Worm (Caenorhabditis elegans): ENCODE data around the gene mrpl-41.

The mrpl-41 gene

ce11 chrII:325639-326350, 37.1 kb downstream of the mrpl-41 start, which contains the start of gene sgcb-1:
Gene sgcb-1, plus strand, starts transcription at chrII:326300.
- TF ChIP-seq dao-5 (tag; optimal IDR thresholded peaks at IDR 0.05) (no peak), W03F9.2 (tag; optimal IDR thresholded peaks at IDR 0.05) (no peak), him-1 (tag; optimal IDR thresholded peaks at IDR 0.05) (no peak)

ce11 chrII:332419-332818, 43.7 kb downstream of the mrpl-41 start, which contains the start of gene cbn-1:
Gene cbn-1, minus strand, starts transcription at chrII:332519.
- TF ChIP-seq dao-5 (tag; optimal IDR thresholded peaks at IDR 0.05), result no peak
- TF ChIP-seq him-1 (tag; optimal IDR thresholded peaks at IDR 0.05), result no peak
- no peak for TF ChIP-seq W03F9.2 (tag; optimal IDR thresholded peaks at IDR 0.05)

- TF ChIP-seq W03F9.2 (tag; optimal IDR thresholded peaks at IDR 0.05) (no peak), dao-5 (tag; optimal IDR thresholded peaks at IDR 0.05) (no peak), him-1 (tag; optimal IDR thresholded peaks at IDR 0.05) (no peak)
Observed at ce11 chrII:333853-334449, 45.2 kb downstream of the mrpl-41 start.

ce11 chrII:334828-335227, 46.1 kb downstream of the mrpl-41 start:
- no peak for TF ChIP-seq dao-5 (tag; optimal IDR thresholded peaks at IDR 0.05)
- TF ChIP-seq W03F9.2 (tag; optimal IDR thresholded peaks at IDR 0.05), result no peak
- no peak for TF ChIP-seq him-1 (tag; optimal IDR thresholded peaks at IDR 0.05)

- no peak for TF ChIP-seq W03F9.2 (tag; optimal IDR thresholded peaks at IDR 0.05)
- TF ChIP-seq dao-5 (tag; optimal IDR thresholded peaks at IDR 0.05), result no peak
- TF ChIP-seq him-1 (tag; optimal IDR thresholded peaks at IDR 0.05), result no peak
Observed at ce11 chrII:337233-337832, 48.6 kb downstream of the mrpl-41 start, which contains the start of gene cpn-2. Gene cpn-2, plus strand, starts transcription at chrII:337782.
